Worm (Caenorhabditis elegans) whole organism, young adult: ENCODE measurements around the gene ugt-67.

Experiments used
- F10E7.11 ChIP-seq: sonication (generic microtip); optimal IDR thresholded peaks from 2 replicates; lab custom pipeline; 2017; ENCODE audit warnings: mild to moderate bottlenecking, missing genetic modification characterization, moderate library complexity, missing compliant biosample characterization
- F55B11.4 ChIP-seq: sonication (generic microtip); optimal IDR thresholded peaks from 2 replicates; lab custom pipeline; 2016; ENCODE audit warnings: missing compliant biosample characterization, missing genetic modification characterization, borderline replicate concordance; ENCODE audit not compliant: insufficient read depth
- F57C9.4 ChIP-seq: sonication (generic microtip); optimal IDR thresholded peaks from 2 replicates; lab custom pipeline; 2017; ENCODE audit warnings: mild to moderate bottlenecking, missing genetic modification characterization, missing compliant biosample characterization
- K11D2.4 ChIP-seq: fragments of 200-800 bp; sonication (Bioruptor generic); IDR thresholded peaks from 2 replicates; pipeline ENCODE4 v1.3.6; 2022; ENCODE audit warnings: missing genetic modification reagents, missing genetic modification characterization, missing compliant biosample characterization
- T07F8.4 ChIP-seq: sonication (generic microtip); optimal IDR thresholded peaks from 2 replicates; lab custom pipeline; 2016; ENCODE audit warnings: mild to moderate bottlenecking, missing genetic modification characterization, moderate library complexity, missing compliant biosample characterization
- Y56A3A.18 ChIP-seq: fragments of 200-800 bp; sonication (Bioruptor generic); IDR thresholded peaks from 2 replicates; pipeline ENCODE4 v1.3.6; 2022; ENCODE audit warnings: missing genetic modification reagents, missing genetic modification characterization, missing compliant biosample characterization
- Y79H2A.3 ChIP-seq: fragments of 200-800 bp; sonication (Bioruptor generic); conservative IDR thresholded peaks from 2 replicates; pipeline ENCODE4 v1.3.6; 2022; ENCODE audit warnings: missing genetic modification reagents, missing genetic modification characterization, missing compliant biosample characterization
- ZK185.1 ChIP-seq: sonication (generic microtip); optimal IDR thresholded peaks from 2 replicates; lab custom pipeline; 2016; ENCODE audit warnings: mild to moderate bottlenecking, missing genetic modification characterization, missing compliant biosample characterization; ENCODE audit not compliant: poor library complexity, severe bottlenecking
- akir-1 ChIP-seq: fragments of 200-800 bp; sonication (Bioruptor generic); optimal IDR thresholded peaks from 2 replicates; lab custom pipeline; 2018; ENCODE audit warnings: mild to moderate bottlenecking, missing genetic modification characterization, moderate library complexity, missing compliant biosample characterization
- aptf-2 ChIP-seq: fragments of 200-800 bp; sonication (Bioruptor generic); conservative IDR thresholded peaks from 2 replicates; pipeline ENCODE4 v1.3.6; 2022; ENCODE audit warnings: missing genetic modification reagents, missing genetic modification characterization, missing compliant biosample characterization
- aptf-3 ChIP-seq: fragments of 200-800 bp; sonication (Bioruptor generic); IDR thresholded peaks from 2 replicates; pipeline ENCODE4 v1.3.6; 2022; ENCODE audit warnings: missing genetic modification characterization, missing compliant biosample characterization
- athp-1 ChIP-seq: sonication (generic microtip); optimal IDR thresholded peaks from 2 replicates; lab custom pipeline; 2017; ENCODE audit warnings: mild to moderate bottlenecking, missing genetic modification characterization, missing compliant biosample characterization
- attf-5 ChIP-seq: fragments of 200-800 bp; sonication (Bioruptor generic); optimal IDR thresholded peaks from 2 replicates; lab custom pipeline; 2018; ENCODE audit warnings: mild to moderate bottlenecking, missing genetic modification characterization, missing compliant biosample characterization
- bed-1 ChIP-seq: fragments of 200-800 bp; sonication (Bioruptor generic); IDR thresholded peaks from 2 replicates; pipeline ENCODE4 v1.3.6; 2022; ENCODE audit warnings: missing genetic modification reagents, missing genetic modification characterization, missing compliant biosample characterization
- ccch-3 ChIP-seq: fragments of 200-800 bp; sonication (Bioruptor generic); optimal IDR thresholded peaks from 2 replicates; lab custom pipeline; 2018; ENCODE audit warnings: mild to moderate bottlenecking, missing genetic modification characterization, missing compliant biosample characterization
- cebp-2 ChIP-seq: fragments of 200-800 bp; sonication (Bioruptor generic); IDR thresholded peaks from 2 replicates; pipeline ENCODE4 v1.3.6; 2022; ENCODE audit warnings: missing genetic modification characterization, missing compliant biosample characterization
- ceh-27 ChIP-seq: fragments of 200-800 bp; sonication (Bioruptor generic); optimal IDR thresholded peaks from 2 replicates; lab custom pipeline; 2018; ENCODE audit warnings: mild to moderate bottlenecking, missing genetic modification characterization, moderate library complexity, missing compliant biosample characterization
- chd-7 ChIP-seq: sonication (generic microtip); optimal IDR thresholded peaks from 2 replicates; lab custom pipeline; 2016; ENCODE audit warnings: mild to moderate bottlenecking, missing genetic modification characterization, moderate library complexity, missing compliant biosample characterization
- dpl-1 ChIP-seq: fragments of 150-350 bp; optimal IDR thresholded peaks from 2 replicates; lab custom pipeline; 2014; ENCODE audit warnings: missing biosample characterization, missing genetic modification reagents, missing genetic modification characterization
- efl-1 ChIP-seq: fragments of 150-350 bp; optimal IDR thresholded peaks from 2 replicates; lab custom pipeline; 2014; ENCODE audit warnings: missing biosample characterization, missing genetic modification reagents, missing genetic modification characterization
- egl-44 ChIP-seq: fragments of 200-800 bp; sonication (Bioruptor generic); IDR thresholded peaks from 2 replicates; pipeline ENCODE4 v1.3.6; 2022; ENCODE audit warnings: missing genetic modification reagents, missing genetic modification characterization, missing compliant biosample characterization
- ekl-4 ChIP-seq: fragments of 200-800 bp; sonication (Bioruptor generic); IDR thresholded peaks from 2 replicates; pipeline ENCODE4 v1.3.6; 2022; ENCODE audit warnings: missing genetic modification reagents, missing genetic modification characterization, missing compliant biosample characterization
- fkh-3 ChIP-seq: sonication (generic microtip); optimal IDR thresholded peaks from 2 replicates; lab custom pipeline; 2016; ENCODE audit warnings: mild to moderate bottlenecking, missing genetic modification characterization, missing compliant biosample characterization
- hlh-12 ChIP-seq: sonication (generic microtip); optimal IDR thresholded peaks from 2 replicates; lab custom pipeline; 2016; ENCODE audit warnings: missing genetic modification characterization, missing compliant biosample characterization
- let-526 ChIP-seq: fragments of 200-800 bp; sonication (Bioruptor generic); IDR thresholded peaks from 2 replicates; pipeline ENCODE4 v1.3.6; 2022; ENCODE audit warnings: missing genetic modification reagents, missing genetic modification characterization, missing compliant biosample characterization
- lin-26 ChIP-seq: fragments of 200-800 bp; sonication (Bioruptor generic); IDR thresholded peaks from 2 replicates; pipeline ENCODE4 v1.3.6; 2022; ENCODE audit warnings: missing genetic modification reagents, missing genetic modification characterization, missing compliant biosample characterization
- lin-54 ChIP-seq: fragments of 200-800 bp; sonication (Bioruptor generic); optimal IDR thresholded peaks from 2 replicates; lab custom pipeline; 2018; ENCODE audit warnings: mild to moderate bottlenecking, missing genetic modification characterization, missing compliant biosample characterization
- lir-1 ChIP-seq: fragments of 200-800 bp; sonication (Bioruptor generic); conservative IDR thresholded peaks from 2 replicates; pipeline ENCODE4 v1.3.6; 2022; ENCODE audit warnings: missing genetic modification reagents, missing genetic modification characterization, missing compliant biosample characterization
- lsy-27 ChIP-seq: sonication (generic microtip); optimal IDR thresholded peaks from 2 replicates; lab custom pipeline; 2017; ENCODE audit warnings: missing genetic modification characterization, mild to moderate bottlenecking, missing compliant biosample characterization, antibody characterized with exemption, missing genotype, borderline replicate concordance; ENCODE audit not compliant: insufficient read depth
- madf-3 ChIP-seq: fragments of 200-800 bp; sonication (Bioruptor generic); IDR thresholded peaks from 2 replicates; pipeline ENCODE4 v1.3.6; 2022; ENCODE audit warnings: missing genetic modification reagents, missing genetic modification characterization, missing compliant biosample characterization
- mcd-1 ChIP-seq: fragments of 200-800 bp; sonication (Bioruptor generic); IDR thresholded peaks from 2 replicates; pipeline ENCODE4 v1.3.6; 2022; ENCODE audit warnings: missing genetic modification reagents, missing genetic modification characterization, missing compliant biosample characterization
- nhr-27 ChIP-seq: fragments of 200-800 bp; sonication (Bioruptor generic); optimal IDR thresholded peaks from 2 replicates; lab custom pipeline; 2018; ENCODE audit warnings: mild to moderate bottlenecking, missing genetic modification characterization, moderate library complexity, missing compliant biosample characterization
- rcor-1 ChIP-seq: fragments of 200-800 bp; sonication (Bioruptor generic); IDR thresholded peaks from 2 replicates; pipeline ENCODE4 v1.3.6; 2022; ENCODE audit warnings: missing genetic modification reagents, missing genetic modification characterization, missing compliant biosample characterization
- sea-2 ChIP-seq: fragments of 200-800 bp; sonication (Bioruptor generic); IDR thresholded peaks from 2 replicates; pipeline ENCODE4 v1.3.6; 2022; ENCODE audit warnings: missing genetic modification characterization, missing compliant biosample characterization
- snpc-1.1 ChIP-seq: sonication (generic microtip); optimal IDR thresholded peaks from 2 replicates; lab custom pipeline; 2017; ENCODE audit warnings: missing genetic modification characterization, mild to moderate bottlenecking, missing compliant biosample characterization, antibody characterized with exemption, moderate library complexity, missing genotype, missing genetic modification reagents; ENCODE audit not compliant: insufficient read depth
- tbp1 ChIP-seq: fragments of 200-800 bp; sonication (Bioruptor generic); optimal IDR thresholded peaks from 2 replicates; lab custom pipeline; 2018; ENCODE audit warnings: mild to moderate bottlenecking, missing genetic modification characterization, missing compliant biosample characterization
- ztf-26 ChIP-seq: sonication (generic microtip); optimal IDR thresholded peaks from 2 replicates; lab custom pipeline; 2017; ENCODE audit warnings: missing genetic modification characterization, missing compliant biosample characterization
- ztf-3 ChIP-seq: fragments of 200-800 bp; sonication (Bioruptor generic); optimal IDR thresholded peaks from 2 replicates; lab custom pipeline; 2018; ENCODE audit warnings: mild to moderate bottlenecking, missing genetic modification characterization, missing compliant biosample characterization

ugt-67 gene

DNA sequence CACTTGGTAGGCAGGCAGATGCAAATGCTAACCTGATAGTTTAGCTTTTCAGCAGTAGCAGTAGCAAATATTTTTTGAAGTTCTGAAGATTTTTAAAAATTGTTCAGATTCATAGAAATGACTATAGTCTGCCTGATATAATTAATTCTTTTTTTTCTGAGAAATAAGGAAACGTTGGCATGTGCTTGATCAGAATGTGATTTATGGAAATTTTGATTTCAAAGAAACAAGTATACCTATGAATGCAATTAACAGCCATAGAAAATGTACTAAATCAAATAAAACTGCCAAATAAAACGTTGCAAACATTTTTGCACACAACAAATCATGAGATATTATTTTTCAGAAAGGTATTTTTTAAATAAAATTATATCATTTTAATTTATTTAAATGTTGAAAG is 30.5 kb upstream of the ugt-67 start:
- no peak for TF ChIP-seq F57C9.4
- no peak for TF ChIP-seq T07F8.4
- no peak for TF ChIP-seq sea-2 (GFP tag; lab: Robert Waterston, UW)
- TF ChIP-seq aptf-2 (GFP tag; lab: Robert Waterston, UW): no peak
- TF ChIP-seq F55B11.4 (tag; lab: Kevin White, UChicago): no peak
- TF ChIP-seq K11D2.4: no peak
- no peak for TF ChIP-seq ztf-3 (GFP tag; lab: Kevin White, UChicago)
- no peak for TF ChIP-seq lir-1 (GFP tag; lab: Robert Waterston, UW)
- TF ChIP-seq egl-44 (GFP tag; lab: Robert Waterston, UW): no peak
- no peak for TF ChIP-seq dpl-1
- TF ChIP-seq ZK185.1 (tag; lab: Kevin White, UChicago): no peak
- TF ChIP-seq lin-54: no peak
- no peak for TF ChIP-seq mcd-1 (GFP tag; lab: Robert Waterston, UW)
- TF ChIP-seq lin-26: no peak
- TF ChIP-seq bed-1: no peak
- TF ChIP-seq madf-3 (GFP tag; lab: Robert Waterston, UW): no peak
- no peak for TF ChIP-seq nhr-27 (tag; lab: Kevin White, UChicago)

DNA sequence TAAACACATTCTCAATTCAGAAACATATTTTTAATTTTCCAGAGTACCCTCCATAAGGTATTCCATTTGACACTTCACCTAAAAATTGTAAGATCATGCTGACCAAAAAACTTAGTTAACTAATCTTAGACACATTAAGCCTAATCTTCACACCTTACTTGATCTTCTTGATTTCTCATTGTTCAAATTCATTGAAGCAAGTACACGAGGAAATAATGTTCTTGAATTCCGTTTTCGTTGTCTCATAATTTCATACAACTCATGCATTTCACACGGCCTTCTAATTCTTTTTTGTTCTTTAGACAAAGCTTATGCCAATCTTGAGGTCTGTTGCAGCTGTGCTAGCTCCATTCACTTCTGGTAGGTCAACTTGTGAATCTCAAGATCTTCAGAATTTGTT is 29.2 kb upstream of the ugt-67 start, which contains the start of gene srd-33:
Gene srd-33 (plus strand): TSS at position 301 of the 400 bp plus-strand sequence.
- no peak for TF ChIP-seq let-526
- no peak for TF ChIP-seq akir-1 (GFP tag; lab: Kevin White, UChicago)
- no peak for TF ChIP-seq snpc-1.1
- no peak for TF ChIP-seq ceh-27 (GFP tag; lab: Kevin White, UChicago)
- no peak for TF ChIP-seq chd-7 (tag; lab: Kevin White, UChicago)
- TF ChIP-seq ccch-3 (GFP tag; lab: Kevin White, UChicago): no peak
- TF ChIP-seq sea-2 (GFP tag; lab: Robert Waterston, UW): no peak
- TF ChIP-seq nhr-27 (tag; lab: Kevin White, UChicago): no peak
- TF ChIP-seq F57C9.4: no peak
- no peak for TF ChIP-seq lsy-27 (tag; lab: Kevin White, UChicago)
- TF ChIP-seq tbp1 (GFP tag; lab: Kevin White, UChicago): no peak
- no peak for TF ChIP-seq athp-1 (tag; lab: Kevin White, UChicago)

DNA sequence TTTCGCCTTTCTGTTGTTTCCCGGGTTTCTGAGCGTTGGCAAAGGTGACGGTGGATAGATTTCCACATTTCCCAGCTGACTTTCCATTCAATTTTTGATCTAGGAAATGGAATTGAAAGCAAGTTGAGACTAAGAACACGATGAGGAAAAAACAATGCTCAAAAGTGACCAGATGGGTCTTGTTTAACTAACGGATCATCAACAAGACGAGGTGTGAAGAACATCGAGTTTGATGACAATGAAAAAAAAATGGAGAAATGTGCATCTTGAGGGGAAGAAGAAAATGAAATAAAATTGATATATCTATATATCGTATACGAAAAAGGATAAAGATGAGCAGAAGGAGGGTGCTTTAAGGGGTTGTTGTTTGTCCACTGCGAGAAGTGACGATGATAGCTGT is 23.6 kb upstream of the ugt-67 start, which contains the start of gene T19H12.6:
Gene T19H12.6 (minus strand): TSS at position 101 of the 400 bp plus-strand sequence.
- TF ChIP-seq lin-54: no peak
- no peak for TF ChIP-seq Y79H2A.3 (GFP tag; lab: Robert Waterston, UW)
- TF ChIP-seq aptf-2 (GFP tag; lab: Robert Waterston, UW): no peak
- no peak for TF ChIP-seq aptf-3 (GFP tag; lab: Robert Waterston, UW)
- TF ChIP-seq madf-3 (GFP tag; lab: Robert Waterston, UW): no peak
- TF ChIP-seq fkh-3 (tag; lab: Kevin White, UChicago): no peak
- TF ChIP-seq attf-5 (GFP tag; lab: Kevin White, UChicago): no peak
- TF ChIP-seq F10E7.11 (tag; lab: Kevin White, UChicago): no peak
- no peak for TF ChIP-seq rcor-1
- TF ChIP-seq ztf-26 (tag; lab: Kevin White, UChicago): no peak
- TF ChIP-seq hlh-12 (tag; lab: Kevin White, UChicago): no peak

DNA sequence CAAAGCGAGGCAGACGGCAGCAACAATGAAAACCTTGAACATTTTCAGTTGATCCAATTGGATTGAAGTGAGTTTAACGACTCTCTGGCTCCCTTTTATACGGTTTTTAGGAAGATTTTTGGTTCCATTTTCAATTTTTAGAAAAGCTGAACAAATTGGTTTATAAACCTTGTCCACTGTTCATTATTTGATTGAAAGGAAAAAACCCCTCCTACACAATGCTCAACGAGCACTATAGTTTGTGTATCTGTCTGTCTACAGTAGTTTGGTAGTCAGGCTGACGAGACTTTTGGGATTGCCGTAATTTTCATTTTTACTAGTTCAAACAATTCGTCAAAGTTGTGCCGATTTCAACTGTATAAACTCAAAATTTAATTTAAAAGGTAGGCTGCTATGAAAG is 21.9 kb upstream of the ugt-67 start, which contains the start of gene T19H12.15:
Gene T19H12.15 (minus strand): TSS at position 101 of the 400 bp plus-strand sequence.
- no peak for TF ChIP-seq ekl-4 (GFP tag; lab: Robert Waterston, UW)
- TF ChIP-seq Y56A3A.18 (GFP tag; lab: Robert Waterston, UW): no peak
- no peak for TF ChIP-seq efl-1 (GFP tag; lab: Kevin White, UChicago)
- TF ChIP-seq cebp-2 (GFP tag; lab: Robert Waterston, UW): no peak
